Fruit fly (Drosophila melanogaster): ENCODE measurements around the gene Cubn2.
A peak's percentile ranks its signal among the peaks of the same experiment; 100 is the strongest.

The Cubn2 gene

dm6 chr3L:11833296-11833717 lies 18.8 kb upstream of the Cubn2 start, which contains the start of gene CycA (continued):
- TF ChIP-seq sob (GFP tag; IDR thresholded peaks at IDR 0.05) = 0 out of 2 replicates have a peak, but pooled peaks have one; percentile 7
- TF ChIP-seq CG11560 (tag; IDR thresholded peaks at IDR 0.05) = no peak
- no peak for TF ChIP-seq pros (GFP tag; optimal IDR thresholded peaks at IDR 0.05)
- TF ChIP-seq CG16815 (GFP tag; optimal IDR thresholded peaks at IDR 0.05) = no peak
- no peak for TF ChIP-seq CG6683 (GFP tag; optimal IDR thresholded peaks at IDR 0.05)
- no peak for TF ChIP-seq NfI (GFP tag; optimal IDR thresholded peaks at IDR 0.05)
- TF ChIP-seq corto (GFP tag; optimal IDR thresholded peaks at IDR 0.05) = no peak
- TF ChIP-seq CG3726 (GFP tag; IDR thresholded peaks at IDR 0.05) = no peak
- no peak for TF ChIP-seq sr (GFP tag; IDR thresholded peaks at IDR 0.05)
- peak; percentile 74; the same call in 2 of the 3 replicates for TF ChIP-seq vnd (GFP tag; IDR thresholded peaks at IDR 0.05; ENCODE audit: partially characterized antibody)
- TF ChIP-seq Dip2 (GFP tag; IDR thresholded peaks at IDR 0.05) = no peak
- peak; percentile 78 for TF ChIP-seq inv (GFP tag; IDR thresholded peaks at IDR 0.05; ENCODE audit: partially characterized antibody)
- TF ChIP-seq ase (GFP tag; IDR thresholded peaks at IDR 0.05) = no peak
- no peak for TF ChIP-seq ara (GFP tag; IDR thresholded peaks at IDR 0.05)
- TF ChIP-seq CG34422 (GFP tag; IDR thresholded peaks at IDR 0.05) = no peak
- no peak for TF ChIP-seq CG9437 (GFP tag; optimal IDR thresholded peaks at IDR 0.05)
- peak; percentile 61 for TF ChIP-seq gfzf (GFP tag; optimal IDR thresholded peaks at IDR 0.05)
- TF ChIP-seq Max (GFP tag; optimal IDR thresholded peaks at IDR 0.05) = peak; percentile 22
- TF ChIP-seq CG12155 (GFP tag; optimal IDR thresholded peaks at IDR 0.05) = peak; percentile 15
- no peak for TF ChIP-seq Mrtf (GFP tag; IDR thresholded peaks at IDR 0.05)
- TF ChIP-seq NFAT (GFP tag; IDR thresholded peaks at IDR 0.05) = no peak
- TF ChIP-seq Dref (GFP tag; IDR thresholded peaks at IDR 0.05) = peak; percentile 95
- TF ChIP-seq CG15479 (GFP tag; optimal IDR thresholded peaks at IDR 0.05) = no peak
- no peak for TF ChIP-seq Hsf (GFP tag; optimal IDR thresholded peaks at IDR 0.05)
- TF ChIP-seq CG31388 (GFP tag; optimal IDR thresholded peaks at IDR 0.05) = no peak
- TF ChIP-seq tin (GFP tag; optimal IDR thresholded peaks at IDR 0.05) = no peak
- no peak for TF ChIP-seq Pdp1 (GFP tag; optimal IDR thresholded peaks at IDR 0.05)
- no peak for TF ChIP-seq repo (GFP tag; optimal IDR thresholded peaks at IDR 0.05)
- TF ChIP-seq Dll (GFP tag; IDR thresholded peaks at IDR 0.05; ENCODE audit: partially characterized antibody) = peak; percentile 86
- peak; percentile 6 for TF ChIP-seq Camta (GFP tag; optimal IDR thresholded peaks at IDR 0.05)
- TF ChIP-seq zf30C (GFP tag; optimal IDR thresholded peaks at IDR 0.05) = no peak
- TF ChIP-seq sqz (GFP tag; optimal IDR thresholded peaks at IDR 0.05) = no peak
- no peak for TF ChIP-seq slp2 (GFP tag; optimal IDR thresholded peaks at IDR 0.05)
- no peak for TF ChIP-seq CG6175 (GFP tag; IDR thresholded peaks at IDR 0.05)
- no peak for TF ChIP-seq ham (GFP tag; IDR thresholded peaks at IDR 0.05)
- peak; percentile 66 for TF ChIP-seq CG8924 (tag; optimal IDR thresholded peaks at IDR 0.05)
- TF ChIP-seq CG17612 (GFP tag; IDR thresholded peaks at IDR 0.05) = no peak
- TF ChIP-seq Atf3 (GFP tag; optimal IDR thresholded peaks at IDR 0.05) = no peak
- no peak for TF ChIP-seq CG4424 (GFP tag; optimal IDR thresholded peaks at IDR 0.05)
- peak; percentile 85 for TF ChIP-seq Myb (GFP tag; optimal IDR thresholded peaks at IDR 0.05)
- no peak for TF ChIP-seq tio (GFP tag; optimal IDR thresholded peaks at IDR 0.05)
- TF ChIP-seq bcd (GFP tag; optimal IDR thresholded peaks at IDR 0.05) = no peak
- no peak for TF ChIP-seq kay (GFP tag; optimal IDR thresholded peaks at IDR 0.05)
- no peak for TF ChIP-seq pum (GFP tag; optimal IDR thresholded peaks at IDR 0.05)
- no peak for TF ChIP-seq CG10321 (GFP tag; IDR thresholded peaks at IDR 0.05)
- peak; percentile 87 for TF ChIP-seq CG16813 (GFP tag; IDR thresholded peaks at IDR 0.05; ENCODE audit: partially characterized antibody)
- TF ChIP-seq CG6791 (GFP tag; IDR thresholded peaks at IDR 0.05; ENCODE audit: partially characterized antibody) = peak; percentile 88
- no peak for TF ChIP-seq NK7.1 (GFP tag; optimal IDR thresholded peaks at IDR 0.05)
- TF ChIP-seq row (GFP tag; IDR thresholded peaks at IDR 0.05) = peak; percentile 13; the same call in 1 of the 3 replicates
- TF ChIP-seq Ravus (GFP tag; IDR thresholded peaks at IDR 0.05) = no peak
- no peak for TF ChIP-seq CG1832 (GFP tag; optimal IDR thresholded peaks at IDR 0.05)
- TF ChIP-seq chm (GFP tag; IDR thresholded peaks at IDR 0.05) = peak; percentile 37; the same call in 1 of the 2 replicates
